Fruit fly (Drosophila melanogaster): ENCODE results near the gene Cyp4d1.
A peak's percentile ranks its signal among the peaks of the same experiment; 100 is the strongest.

Cyp4d1 gene

DNA sequence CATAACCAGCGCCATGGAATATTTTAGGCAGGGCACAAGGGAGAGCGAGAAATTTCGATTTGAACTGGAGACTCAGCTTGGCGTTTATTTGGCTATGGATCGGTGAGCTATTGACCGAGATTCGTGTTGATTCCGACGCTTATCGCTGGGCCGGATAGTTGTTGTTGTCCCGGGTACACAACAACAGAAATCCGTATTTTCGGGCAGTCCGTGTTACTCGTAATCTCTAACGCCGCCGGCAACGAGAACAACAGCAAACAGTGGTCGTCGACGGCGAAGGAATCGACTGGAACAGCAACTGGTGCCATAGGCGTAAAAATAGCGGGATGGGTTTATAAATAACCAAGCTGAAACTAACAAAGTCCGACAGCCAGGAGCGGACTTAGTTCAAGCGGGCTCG is 29.9 kb upstream of the Cyp4d1 start:
- TF ChIP-seq Met (GFP tag; optimal IDR thresholded peaks at IDR 0.05) (no peak), fkh (GFP tag; optimal IDR thresholded peaks at IDR 0.05) (peak; percentile 49), svp (GFP tag) (peak; percentile 81)

DNA sequence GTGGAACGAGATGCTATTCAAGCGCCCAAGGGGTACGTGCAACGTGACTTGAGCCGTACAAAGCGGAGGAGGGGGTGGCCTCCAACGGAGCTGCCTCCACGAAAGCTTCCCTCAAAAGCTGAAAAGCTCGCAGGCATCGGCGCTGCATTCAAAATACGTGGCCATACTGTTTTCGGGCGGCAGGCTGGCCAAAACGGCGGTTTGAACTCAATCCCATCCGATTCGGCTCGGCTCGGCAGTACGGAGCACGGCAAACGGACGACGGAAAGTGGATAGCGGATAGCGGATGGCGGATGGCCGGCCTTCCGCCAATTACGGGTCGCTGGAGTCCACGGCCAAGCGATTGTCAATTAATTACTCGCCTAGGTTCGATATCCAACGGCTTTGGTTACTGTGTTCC is 26.9 kb upstream of the Cyp4d1 start, which contains the start of gene Mct1:
TSS of gene Mct1 (plus strand) at position 301 of the 400 bp plus-strand sequence.
- TF ChIP-seq Hr39 (GFP tag; optimal IDR thresholded peaks at IDR 0.05) (no peak), dac (GFP tag; optimal IDR thresholded peaks at IDR 0.05) (no peak), Sox15 (GFP tag; optimal IDR thresholded peaks at IDR 0.05) (no peak), CG34406 (GFP tag; optimal IDR thresholded peaks at IDR 0.05) (no peak), CG9139 (GFP tag; optimal IDR thresholded peaks at IDR 0.05) (no peak), CG11902 (GFP tag; optimal IDR thresholded peaks at IDR 0.05) (no peak), dsx (GFP tag; optimal IDR thresholded peaks at IDR 0.05; ENCODE audit: poor library complexity, severe bottlenecking) (no peak), Smox (GFP tag; optimal IDR thresholded peaks at IDR 0.05) (no peak), Sox102F (GFP tag; optimal IDR thresholded peaks at IDR 0.05) (no peak), cyc (GFP tag; optimal IDR thresholded peaks at IDR 0.05) (no peak), CG16779 (tag; optimal IDR thresholded peaks at IDR 0.05) (no peak), net (GFP tag; optimal IDR thresholded peaks at IDR 0.05) (no peak)

DNA sequence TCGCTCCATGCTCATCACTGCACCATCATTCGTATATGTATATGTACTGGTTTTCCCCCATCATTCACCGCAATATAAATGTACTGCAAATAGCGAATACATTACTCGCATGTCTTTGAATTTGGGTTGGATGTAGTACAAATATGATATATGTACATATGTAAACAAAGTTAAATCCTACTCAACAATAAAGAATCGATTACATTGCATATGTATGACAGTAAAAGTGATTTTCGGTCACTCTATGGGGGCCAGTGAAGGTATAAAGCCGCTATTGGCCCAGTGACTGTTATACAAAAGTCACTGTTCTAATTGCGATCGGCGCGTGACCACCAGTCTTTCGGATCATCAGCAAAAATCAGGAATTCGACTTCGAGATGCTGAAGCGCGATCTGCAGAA is 25.5 kb upstream of the Cyp4d1 start, which contains the start of gene CG3457:
TSS of gene CG3457 (plus strand) at position 301 of the 400 bp plus-strand sequence.
- TF ChIP-seq acj6 (GFP tag; optimal IDR thresholded peaks at IDR 0.05) = no peak
- TF ChIP-seq CG34406 (GFP tag; optimal IDR thresholded peaks at IDR 0.05) = no peak
- TF ChIP-seq CG11762 (GFP tag; optimal IDR thresholded peaks at IDR 0.05; ENCODE audit: insufficient read depth) = no peak
- no peak for TF ChIP-seq Hr4 (GFP tag; optimal IDR thresholded peaks at IDR 0.05)
- no peak for TF ChIP-seq CG10669 (GFP tag; optimal IDR thresholded peaks at IDR 0.05)
- no peak for TF ChIP-seq dsx (GFP tag; optimal IDR thresholded peaks at IDR 0.05; ENCODE audit: poor library complexity, severe bottlenecking)
- no peak for TF ChIP-seq salr (GFP tag; optimal IDR thresholded peaks at IDR 0.05)
- TF ChIP-seq cyc (GFP tag; optimal IDR thresholded peaks at IDR 0.05) = no peak
- no peak for TF ChIP-seq Ets96B (tag; optimal IDR thresholded peaks at IDR 0.05)
- TF ChIP-seq Sox102F (GFP tag; optimal IDR thresholded peaks at IDR 0.05) = no peak
- no peak for TF ChIP-seq CG9139 (GFP tag; optimal IDR thresholded peaks at IDR 0.05)
- no peak for TF ChIP-seq Sox15 (GFP tag; optimal IDR thresholded peaks at IDR 0.05)
- TF ChIP-seq CG15336 (GFP tag; IDR thresholded peaks at IDR 0.05) = no peak
- TF ChIP-seq Eip78C (GFP tag) = no peak
- TF ChIP-seq Blimp-1 (GFP tag; optimal IDR thresholded peaks at IDR 0.05) = no peak
- TF ChIP-seq CG11294 (GFP tag; IDR thresholded peaks at IDR 0.05) = no peak
- TF ChIP-seq topi (GFP tag; optimal IDR thresholded peaks at IDR 0.05) = no peak

dm6 chrX:2186555-2186954 is 24.6 kb upstream of the Cyp4d1 start, which contains the start of gene CG17777:
TSS of gene CG17777 (plus strand) at chrX:2186855.
- no peak for TF ChIP-seq fd85E (GFP tag; optimal IDR thresholded peaks at IDR 0.05)
- no peak for TF ChIP-seq cyc (GFP tag; optimal IDR thresholded peaks at IDR 0.05)
- no peak for TF ChIP-seq Lpt (GFP tag; optimal IDR thresholded peaks at IDR 0.05)
- TF ChIP-seq CG9139 (GFP tag; optimal IDR thresholded peaks at IDR 0.05) = no peak
- TF ChIP-seq CG11294 (GFP tag; IDR thresholded peaks at IDR 0.05) = no peak
- no peak for TF ChIP-seq Eip75B (GFP tag; optimal IDR thresholded peaks at IDR 0.05)
- no peak for TF ChIP-seq CG6854 (GFP tag; optimal IDR thresholded peaks at IDR 0.05)
- TF ChIP-seq CG4318 (GFP tag; optimal IDR thresholded peaks at IDR 0.05) = no peak
- no peak for TF ChIP-seq OdsH (GFP tag; optimal IDR thresholded peaks at IDR 0.05)
- no peak for TF ChIP-seq net (GFP tag; optimal IDR thresholded peaks at IDR 0.05)
- no peak for TF ChIP-seq esn (GFP tag; optimal IDR thresholded peaks at IDR 0.05)
- TF ChIP-seq CG10631 (GFP tag; optimal IDR thresholded peaks at IDR 0.05) = no peak
- TF ChIP-seq fkh (GFP tag; optimal IDR thresholded peaks at IDR 0.05) = no peak

DNA sequence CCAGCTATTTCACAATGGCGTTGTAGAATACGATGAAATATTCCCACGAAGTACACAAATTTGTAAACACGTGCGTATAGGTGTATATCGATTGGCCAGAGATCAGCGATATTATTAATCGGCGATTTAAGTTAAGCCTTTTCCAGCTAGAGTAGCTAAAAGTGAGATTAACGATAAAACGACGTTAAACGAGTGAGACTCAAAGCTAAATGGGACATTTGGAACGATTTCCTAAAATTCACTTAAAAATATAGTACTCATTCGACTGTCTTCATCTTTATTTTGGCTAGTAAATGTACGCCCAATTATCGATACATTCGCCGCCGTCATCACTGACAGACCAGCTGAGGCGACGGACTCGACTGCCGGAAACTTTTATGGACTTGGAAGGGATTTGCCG is 22.6 kb upstream of the Cyp4d1 start, which contains the start of the genes Nmd3 and CG17776:
TSS of gene Nmd3 (minus strand) at position 106 of the 400 bp plus-strand sequence.
TSS of gene CG17776 (plus strand) at position 163 of the 400 bp plus-strand sequence.
- TF ChIP-seq Met (GFP tag; optimal IDR thresholded peaks at IDR 0.05) = no peak
- TF ChIP-seq CG34406 (GFP tag; optimal IDR thresholded peaks at IDR 0.05) = no peak
- no peak for TF ChIP-seq CG10631 (GFP tag; optimal IDR thresholded peaks at IDR 0.05)
- TF ChIP-seq CG31627 (GFP tag; optimal IDR thresholded peaks at IDR 0.05) = no peak
- TF ChIP-seq Ets96B (tag; optimal IDR thresholded peaks at IDR 0.05) = no peak
- TF ChIP-seq Eip78C (GFP tag) = no peak
- no peak for TF ChIP-seq fkh (GFP tag; optimal IDR thresholded peaks at IDR 0.05)
- no peak for TF ChIP-seq CG11762 (GFP tag; optimal IDR thresholded peaks at IDR 0.05; ENCODE audit: insufficient read depth)
- TF ChIP-seq Lpt (GFP tag; optimal IDR thresholded peaks at IDR 0.05) = no peak
- TF ChIP-seq CG1621 (tag; optimal IDR thresholded peaks at IDR 0.05) = peak; percentile 81
- no peak for TF ChIP-seq CG6808 (GFP tag; optimal IDR thresholded peaks at IDR 0.05)
- no peak for TF ChIP-seq Sox15 (GFP tag; optimal IDR thresholded peaks at IDR 0.05)
- no peak for TF ChIP-seq CG3919 (GFP tag; optimal IDR thresholded peaks at IDR 0.05)
- no peak for TF ChIP-seq OdsH (GFP tag; optimal IDR thresholded peaks at IDR 0.05)
- peak; percentile 28 for TF ChIP-seq svp (GFP tag)
- no peak for TF ChIP-seq Blimp-1 (GFP tag; optimal IDR thresholded peaks at IDR 0.05)
- no peak for TF ChIP-seq CG9139 (GFP tag; optimal IDR thresholded peaks at IDR 0.05)
- no peak for TF ChIP-seq topi (GFP tag; optimal IDR thresholded peaks at IDR 0.05)
- peak; percentile 12 for TF ChIP-seq CG3032 (tag; optimal IDR thresholded peaks at IDR 0.05)
- no peak for TF ChIP-seq CG16779 (tag; optimal IDR thresholded peaks at IDR 0.05)
- no peak for TF ChIP-seq spab (GFP tag; optimal IDR thresholded peaks at IDR 0.05)
- TF ChIP-seq Sox14 (GFP tag; optimal IDR thresholded peaks at IDR 0.05) = peak; percentile 15
- TF ChIP-seq CG4318 (GFP tag; optimal IDR thresholded peaks at IDR 0.05) = no peak
- TF ChIP-seq cyc (GFP tag; optimal IDR thresholded peaks at IDR 0.05) = peak; percentile 32
